Worm (Caenorhabditis elegans): ENCODE results near the gene pink-1.

- TF ChIP-seq unc-62 (GFP tag; optimal IDR thresholded peaks at IDR 0.05): no peak
- no peak for TF ChIP-seq ceh-83 (GFP tag; optimal IDR thresholded peaks at IDR 0.05)
- no peak for TF ChIP-seq mep-1 (tag; optimal IDR thresholded peaks at IDR 0.05)
- TF ChIP-seq tbx-8 (GFP tag; optimal IDR thresholded peaks at IDR 0.05): no peak
- no peak for TF ChIP-seq lsy-2 (tag; optimal IDR thresholded peaks at IDR 0.05)
- no peak for TF ChIP-seq snpc-4 (tag; optimal IDR thresholded peaks at IDR 0.05)
- TF ChIP-seq unc-39 (tag; optimal IDR thresholded peaks at IDR 0.05): no peak
- TF ChIP-seq elt-3 (tag; optimal IDR thresholded peaks at IDR 0.05): no peak
- no peak for TF ChIP-seq nhr-12 (tag; optimal IDR thresholded peaks at IDR 0.05)
- no peak for TF ChIP-seq blmp-1 (tag; optimal IDR thresholded peaks at IDR 0.05)
These were observed 50.7 kb downstream of the pink-1 start, which contains the start of gene F09E5.14 for ce11 chrII:5344775-5345174.

Data from whole organism, mixed stage, embryonic.